Worm (Caenorhabditis elegans) whole organism, L4/young adult: ENCODE results near the gene rga-3.

Experiments
- W03F9.2 ChIP-seq: fragments of 150-350 bp; optimal IDR thresholded peaks from 2 replicates; lab custom pipeline; 2014; ENCODE audit warnings: missing biosample characterization, missing genetic modification characterization
- him-1 ChIP-seq: sonication (generic microtip); optimal IDR thresholded peaks from 2 replicates; lab custom pipeline; 2016; ENCODE audit warnings: missing genotype, missing genetic modification reagents, missing genetic modification characterization, missing compliant biosample characterization

DNA sequence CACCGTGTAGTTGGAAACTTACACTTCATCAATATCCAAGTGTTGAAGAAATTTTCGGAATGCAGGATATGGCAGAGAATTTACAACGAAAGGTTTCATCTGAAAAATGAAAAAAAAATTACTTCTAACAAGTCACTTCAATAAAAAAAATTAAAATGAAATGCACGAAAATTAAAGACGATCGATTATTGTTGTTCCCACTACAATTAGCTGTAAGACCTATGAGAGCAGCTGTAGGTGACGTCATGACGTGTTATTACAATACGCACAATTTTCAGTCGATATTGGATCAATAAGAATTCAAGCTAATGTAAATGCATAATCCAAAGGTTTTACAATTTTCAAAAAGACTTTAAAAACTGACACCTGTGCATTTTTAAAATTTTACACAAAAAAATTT, 42.4 kb downstream of the rga-3 start, which contains the start of gene C53A3.1:
- TF ChIP-seq W03F9.2 (tag; lab: Kevin White, UChicago) (no peak), him-1 (tag; lab: Kevin White, UChicago) (no peak)
